Worm (Caenorhabditis elegans) whole organism, mixed stage, embryonic: Measurements from ENCODE around the gene F08F3.10.
A peak's percentile ranks its signal among the peaks of the same experiment; 100 is the strongest.

Experiments used
- M03D4.4 ChIP-seq: sonication (generic microtip); optimal IDR thresholded peaks from 2 replicates; lab custom pipeline; 2017; ENCODE audit warnings: mild to moderate bottlenecking, missing genetic modification characterization, missing compliant biosample characterization
- bed-3 ChIP-seq: fragments of 200-800 bp; sonication (Bioruptor generic); optimal IDR thresholded peaks from 3 replicates; lab custom pipeline; 2018; ENCODE audit warnings: mild to moderate bottlenecking, missing genetic modification characterization, moderate library complexity, missing compliant biosample characterization
- blmp-1 ChIP-seq: fragments of 150-350 bp; optimal IDR thresholded peaks from 2 replicates; lab custom pipeline; 2014; ENCODE audit warnings: missing biosample characterization, missing genetic modification characterization
- ceh-39 ChIP-seq: fragments of 150-350 bp; optimal IDR thresholded peaks from 2 replicates; lab custom pipeline; 2014; ENCODE audit warnings: missing biosample characterization, missing genetic modification characterization
- ceh-43 ChIP-seq: fragments of 200-800 bp; sonication (Bioruptor generic); optimal IDR thresholded peaks from 2 replicates; lab custom pipeline; 2018; ENCODE audit warnings: mild to moderate bottlenecking, missing genetic modification characterization, moderate library complexity, missing compliant biosample characterization
- ceh-83 ChIP-seq: fragments of 200-800 bp; sonication (Bioruptor generic); optimal IDR thresholded peaks from 2 replicates; lab custom pipeline; 2018; ENCODE audit warnings: mild to moderate bottlenecking, missing genetic modification characterization, missing compliant biosample characterization
- ces-1 ChIP-seq: fragments of 150-350 bp; optimal IDR thresholded peaks from 2 replicates; lab custom pipeline; 2014; ENCODE audit warnings: missing biosample characterization, missing genetic modification reagents, missing genetic modification characterization
- cnd-1 ChIP-seq: fragments of 200-800 bp; sonication (Bioruptor generic); optimal IDR thresholded peaks from 2 replicates; lab custom pipeline; 2018; ENCODE audit warnings: mild to moderate bottlenecking, missing genetic modification characterization, missing compliant biosample characterization
- drap-1 ChIP-seq: fragments of 200-800 bp; sonication (Bioruptor generic); optimal IDR thresholded peaks from 3 replicates; lab custom pipeline; 2018; ENCODE audit warnings: mild to moderate bottlenecking, missing genetic modification characterization, missing compliant biosample characterization
- elt-1 ChIP-seq: sonication (generic microtip); optimal IDR thresholded peaks from 2 replicates; lab custom pipeline; 2017; ENCODE audit warnings: missing genetic modification characterization, mild to moderate bottlenecking, missing compliant biosample characterization, antibody characterized with exemption, moderate library complexity, borderline replicate concordance; ENCODE audit not compliant: insufficient read depth
- elt-3 ChIP-seq: fragments of 150-350 bp; optimal IDR thresholded peaks from 2 replicates; lab custom pipeline; 2014; ENCODE audit warnings: missing biosample characterization, missing genetic modification characterization
- flh-1 ChIP-seq: fragments of 200-800 bp; sonication (Bioruptor generic); optimal IDR thresholded peaks from 2 replicates; lab custom pipeline; 2018; ENCODE audit warnings: mild to moderate bottlenecking, missing genetic modification characterization, moderate library complexity, missing compliant biosample characterization
- ham-2 ChIP-seq: fragments of 200-800 bp; sonication (Bioruptor generic); optimal IDR thresholded peaks from 2 replicates; lab custom pipeline; 2018; ENCODE audit warnings: mild to moderate bottlenecking, missing genetic modification characterization, missing compliant biosample characterization
- hlh-1 ChIP-seq: fragments of 150-350 bp; optimal IDR thresholded peaks from 2 replicates; lab custom pipeline; 2014; ENCODE audit warnings: missing biosample characterization, missing genetic modification reagents, missing genetic modification characterization
- lin-13 ChIP-seq: fragments of 150-350 bp; optimal IDR thresholded peaks from 2 replicates; lab custom pipeline; 2014; ENCODE audit warnings: missing biosample characterization, missing genetic modification characterization
- lsy-2 ChIP-seq: fragments of 150-350 bp; optimal IDR thresholded peaks from 2 replicates; lab custom pipeline; 2014; ENCODE audit warnings: missing biosample characterization, missing genetic modification characterization
- mls-2 ChIP-seq: sonication (generic microtip); optimal IDR thresholded peaks from 2 replicates; lab custom pipeline; 2016; ENCODE audit warnings: mild to moderate bottlenecking, missing genetic modification characterization, moderate library complexity, missing compliant biosample characterization
- nhr-12 ChIP-seq: fragments of 150-350 bp; optimal IDR thresholded peaks from 2 replicates; lab custom pipeline; 2014; ENCODE audit warnings: missing biosample characterization, missing genetic modification characterization
- nhr-2 ChIP-seq: fragments of 150-350 bp; optimal IDR thresholded peaks from 2 replicates; lab custom pipeline; 2014; ENCODE audit warnings: missing biosample characterization, missing genetic modification characterization
- nhr-237 ChIP-seq: fragments of 150-350 bp; optimal IDR thresholded peaks from 2 replicates; lab custom pipeline; 2014; ENCODE audit warnings: missing biosample characterization, missing genetic modification characterization
- nhr-28 ChIP-seq: fragments of 150-350 bp; optimal IDR thresholded peaks from 2 replicates; lab custom pipeline; 2014; ENCODE audit warnings: missing biosample characterization, missing genetic modification characterization
- nhr-76 ChIP-seq: sonication (generic microtip); optimal IDR thresholded peaks from 2 replicates; lab custom pipeline; 2017; ENCODE audit warnings: missing biosample characterization, missing genetic modification characterization
- pha-4 ChIP-seq: fragments of 150-350 bp; optimal IDR thresholded peaks from 2 replicates; lab custom pipeline; 2018; ENCODE audit warnings: missing biosample characterization, missing genetic modification reagents, missing genetic modification characterization
- sem-2 ChIP-seq: fragments of 200-800 bp; sonication (Bioruptor generic); optimal IDR thresholded peaks from 2 replicates; lab custom pipeline; 2018; ENCODE audit warnings: mild to moderate bottlenecking, missing genetic modification characterization, missing compliant biosample characterization
- snpc-4 ChIP-seq: fragments of 150-350 bp; optimal IDR thresholded peaks from 2 replicates; lab custom pipeline; 2014; ENCODE audit warnings: missing biosample characterization, missing genetic modification characterization
- sptf-1 ChIP-seq: sonication (generic microtip); optimal IDR thresholded peaks from 2 replicates; lab custom pipeline; 2017; ENCODE audit warnings: mild to moderate bottlenecking, missing genetic modification characterization, moderate library complexity, missing compliant biosample characterization
- tbx-8 ChIP-seq: fragments of 200-800 bp; sonication (Bioruptor generic); optimal IDR thresholded peaks from 2 replicates; lab custom pipeline; 2018; ENCODE audit warnings: mild to moderate bottlenecking, missing genetic modification characterization, moderate library complexity, missing compliant biosample characterization
- unc-120 ChIP-seq: sonication (generic microtip); optimal IDR thresholded peaks from 2 replicates; lab custom pipeline; 2017; ENCODE audit warnings: missing genetic modification characterization, missing compliant biosample characterization; ENCODE audit not compliant: poor library complexity, severe bottlenecking
- unc-62 ChIP-seq: fragments of 150-350 bp; optimal IDR thresholded peaks from 2 replicates; lab custom pipeline; 2014; ENCODE audit warnings: missing biosample characterization, missing genetic modification reagents, missing genetic modification characterization
- zip-8 ChIP-seq: fragments of 150-350 bp; optimal IDR thresholded peaks from 2 replicates; lab custom pipeline; 2014; ENCODE audit warnings: missing biosample characterization, missing genetic modification characterization
- ztf-11 ChIP-seq: fragments of 150-350 bp; optimal IDR thresholded peaks from 2 replicates; lab custom pipeline; 2014; ENCODE audit warnings: missing biosample characterization, missing genetic modification characterization

The F08F3.10 gene

DNA sequence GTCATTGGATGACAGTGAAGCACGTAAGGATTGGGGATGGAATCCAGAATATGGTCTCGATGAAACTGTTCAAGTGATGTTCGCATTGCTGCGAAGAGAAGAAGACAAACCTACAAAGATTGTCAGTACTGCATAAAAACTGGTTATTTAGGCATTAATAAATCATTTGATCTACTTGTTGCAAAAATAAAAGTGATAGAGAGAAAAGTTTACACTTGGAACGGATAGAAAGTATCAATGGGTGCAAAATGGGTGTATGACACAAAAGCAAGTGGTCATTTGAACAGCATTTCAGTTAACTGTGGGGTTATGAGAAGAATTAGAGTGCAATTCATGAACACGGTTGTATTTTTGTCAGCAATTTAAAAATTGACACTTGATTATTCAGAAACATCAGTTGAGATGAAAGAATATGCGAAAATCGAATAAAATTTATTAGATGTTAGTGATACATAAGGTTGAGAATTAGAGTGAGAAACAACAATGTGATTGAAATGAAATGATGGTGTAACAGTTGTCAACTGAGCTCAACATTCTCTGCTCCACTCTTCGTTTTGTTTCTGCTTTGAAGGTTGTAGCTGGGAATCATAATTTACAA lies at the start of gene F08F3.10:
F08F3.10 (plus strand) TSS at position 548 of the 598 bp plus-strand sequence.
- TF ChIP-seq lsy-2 (tag; lab: Kevin White, UChicago) (no peak), hlh-1 (peak; percentile 34)

DNA sequence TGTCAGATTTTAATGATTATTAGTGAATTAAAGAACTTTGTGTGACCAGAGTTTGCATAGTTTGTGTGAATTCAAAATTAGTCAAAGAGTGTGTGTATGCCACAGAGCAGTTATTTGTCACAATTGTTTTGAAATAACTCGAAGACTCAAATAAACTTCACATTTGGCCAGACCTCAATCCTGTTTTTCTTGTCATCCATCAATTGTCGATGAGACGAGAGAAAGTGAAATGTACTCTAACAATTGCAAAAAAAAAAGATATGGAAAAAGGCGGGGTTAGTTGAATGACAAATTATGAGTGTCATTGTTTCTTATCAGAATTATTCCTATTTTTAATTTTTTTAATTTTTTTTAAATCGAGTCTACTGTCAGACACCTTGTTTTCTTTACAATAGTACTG lies 48.3 kb upstream of the F08F3.10 start, which contains the start of gene T09D3.8:
T09D3.8 (plus strand) TSS at position 301 of the 400 bp plus-strand sequence.
- TF ChIP-seq M03D4.4 (no peak), mls-2 (no peak), tbx-8 (GFP tag; lab: Kevin White, UChicago) (no peak), ceh-83 (no peak), ceh-43 (GFP tag; lab: Kevin White, UChicago) (no peak), sem-2 (GFP tag; lab: Kevin White, UChicago) (no peak), hlh-1 (no peak), cnd-1 (tag; lab: Kevin White, UChicago) (no peak), elt-1 (tag; lab: Kevin White, UChicago) (no peak), nhr-12 (tag; lab: Kevin White, UChicago) (no peak), lin-13 (tag; lab: Kevin White, UChicago) (no peak), nhr-237 (tag; lab: Kevin White, UChicago) (no peak), blmp-1 (no peak), pha-4 (tag; lab: Kevin White, UChicago) (no peak), sptf-1 (no peak), nhr-2 (no peak), bed-3 (GFP tag; lab: Kevin White, UChicago) (no peak), zip-8 (no peak), elt-3 (tag; lab: Kevin White, UChicago) (no peak)

DNA sequence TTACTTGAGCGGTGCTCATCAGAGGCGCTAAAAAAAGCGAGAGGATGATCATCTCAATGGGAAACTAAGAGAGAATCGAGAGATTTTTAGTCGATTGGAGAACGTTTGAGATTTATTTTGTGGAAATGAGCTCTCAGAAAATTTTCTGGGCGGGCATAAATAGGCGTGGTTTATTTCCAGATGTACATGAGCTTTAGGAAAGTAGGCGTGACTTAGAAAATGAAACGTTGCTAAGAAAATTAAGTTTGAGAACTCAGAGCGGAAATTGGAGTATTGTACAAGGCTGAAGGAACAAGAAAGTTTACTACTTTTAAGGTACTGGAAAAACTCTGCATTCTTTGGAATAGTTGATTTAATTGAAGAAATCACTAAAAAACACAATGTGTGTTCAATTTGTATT lies 44.4 kb upstream of the F08F3.10 start, which contains the start of gene T09D3.9:
T09D3.9 (minus strand) TSS at position 101 of the 400 bp plus-strand sequence.
- TF ChIP-seq ceh-43 (GFP tag; lab: Kevin White, UChicago) (no peak), lin-13 (tag; lab: Kevin White, UChicago) (no peak), sptf-1 (no peak), mls-2 (no peak), unc-120 (tag; lab: Kevin White, UChicago) (no peak), ztf-11 (no peak), ceh-83 (no peak), hlh-1 (no peak)

ce11 chrV:5372118-5372517 lies 41.0 kb upstream of the F08F3.10 start, which contains the start of gene C35A11.3:
C35A11.3 (plus strand) TSS chrV:5372418.
- no peak for TF ChIP-seq M03D4.4
- TF ChIP-seq mls-2: no peak
- no peak for TF ChIP-seq nhr-76
- no peak for TF ChIP-seq unc-62 (GFP tag; lab: Kevin White, UChicago)
- TF ChIP-seq sptf-1: no peak
- no peak for TF ChIP-seq snpc-4
- no peak for TF ChIP-seq tbx-8 (GFP tag; lab: Kevin White, UChicago)
- TF ChIP-seq nhr-28: no peak
- no peak for TF ChIP-seq ceh-83
- TF ChIP-seq ztf-11: no peak
- TF ChIP-seq nhr-12 (tag; lab: Kevin White, UChicago): no peak
- TF ChIP-seq ces-1 (GFP tag; lab: Kevin White, UChicago): no peak
- no peak for TF ChIP-seq drap-1 (GFP tag; lab: Kevin White, UChicago)
- TF ChIP-seq ceh-43 (GFP tag; lab: Kevin White, UChicago): no peak
- TF ChIP-seq pha-4 (tag; lab: Kevin White, UChicago): no peak
- no peak for TF ChIP-seq nhr-2
- TF ChIP-seq ceh-39 (tag; lab: Kevin White, UChicago): no peak
- TF ChIP-seq flh-1 (GFP tag; lab: Kevin White, UChicago): no peak
- no peak for TF ChIP-seq lsy-2 (tag; lab: Kevin White, UChicago)
- TF ChIP-seq zip-8: no peak

DNA sequence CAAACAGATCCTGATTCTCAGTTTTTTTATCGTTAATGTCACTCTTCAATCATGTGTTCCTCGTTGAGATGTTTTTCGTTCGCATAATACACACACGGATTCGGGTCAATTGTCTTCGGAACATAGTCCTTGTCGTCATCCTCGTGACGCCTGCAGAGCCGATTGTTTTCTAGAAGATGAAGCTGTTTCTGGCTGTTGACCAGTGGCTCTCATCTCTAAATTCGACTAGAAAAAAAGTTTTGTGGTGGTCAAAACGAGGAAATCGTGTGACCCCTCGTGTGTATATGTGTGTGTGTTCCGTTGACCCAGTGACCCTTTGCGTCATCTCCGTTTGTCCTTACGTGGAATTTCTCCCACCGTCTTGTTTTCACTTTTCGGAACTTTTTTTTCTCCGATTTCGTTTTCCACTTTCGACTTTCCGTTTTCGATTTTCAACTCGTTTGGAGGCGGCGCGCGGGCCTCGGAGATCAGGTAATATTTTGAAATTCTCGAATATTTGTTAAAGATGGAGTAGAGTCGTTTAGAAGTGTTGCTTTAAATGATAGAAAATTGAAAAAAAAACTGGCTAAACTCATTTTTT lies 27.2 kb upstream of the F08F3.10 start, which contains the start of gene C35A11.2:
C35A11.2 (plus strand) TSS at position 386 of the 580 bp plus-strand sequence.
- TF ChIP-seq nhr-76 (no peak), ham-2 (no peak), nhr-12 (tag; lab: Kevin White, UChicago) (no peak), blmp-1 (peak; percentile 75)
